Worm (Caenorhabditis elegans) whole organism, L4/young adult: ENCODE results near the gene zmp-2.

Experiments
- W03F9.2 ChIP-seq: fragments of 150-350 bp; optimal IDR thresholded peaks from 2 replicates; lab custom pipeline; 2014; ENCODE audit warnings: missing biosample characterization, missing genetic modification characterization
- dao-5 ChIP-seq: sonication (generic microtip); optimal IDR thresholded peaks from 2 replicates; lab custom pipeline; 2016; ENCODE audit warnings: missing genotype, missing genetic modification characterization, moderate library complexity, missing compliant biosample characterization
- him-1 ChIP-seq: sonication (generic microtip); optimal IDR thresholded peaks from 2 replicates; lab custom pipeline; 2016; ENCODE audit warnings: missing genotype, missing genetic modification reagents, missing genetic modification characterization, missing compliant biosample characterization

Gene zmp-2

ce11 chrIII:2686663-2687062 lies 50.5 kb downstream of the zmp-2 start:
- TF ChIP-seq W03F9.2 (tag; lab: Kevin White, UChicago), result no peak
- TF ChIP-seq dao-5, result no peak
- no peak for TF ChIP-seq him-1 (tag; lab: Kevin White, UChicago)

- TF ChIP-seq W03F9.2 (tag; lab: Kevin White, UChicago) (no peak), dao-5 (no peak), him-1 (tag; lab: Kevin White, UChicago) (no peak)
These were observed 51.2 kb downstream of the zmp-2 start for ce11 chrIII:2687412-2687811.
